Worm (Caenorhabditis elegans) whole organism, mixed stage, embryonic: ENCODE results near the gene tax-4.

Source experiments
- M03D4.4 ChIP-seq: sonication (generic microtip); optimal IDR thresholded peaks from 2 replicates; lab custom pipeline; 2017; ENCODE audit warnings: mild to moderate bottlenecking, missing genetic modification characterization, missing compliant biosample characterization
- bed-3 ChIP-seq: fragments of 200-800 bp; sonication (Bioruptor generic); optimal IDR thresholded peaks from 3 replicates; lab custom pipeline; 2018; ENCODE audit warnings: mild to moderate bottlenecking, missing genetic modification characterization, moderate library complexity, missing compliant biosample characterization
- blmp-1 ChIP-seq: fragments of 150-350 bp; optimal IDR thresholded peaks from 2 replicates; lab custom pipeline; 2014; ENCODE audit warnings: missing biosample characterization, missing genetic modification characterization
- ceh-39 ChIP-seq: fragments of 150-350 bp; optimal IDR thresholded peaks from 2 replicates; lab custom pipeline; 2014; ENCODE audit warnings: missing biosample characterization, missing genetic modification characterization
- ceh-43 ChIP-seq: fragments of 200-800 bp; sonication (Bioruptor generic); optimal IDR thresholded peaks from 2 replicates; lab custom pipeline; 2018; ENCODE audit warnings: mild to moderate bottlenecking, missing genetic modification characterization, moderate library complexity, missing compliant biosample characterization
- ceh-83 ChIP-seq: fragments of 200-800 bp; sonication (Bioruptor generic); optimal IDR thresholded peaks from 2 replicates; lab custom pipeline; 2018; ENCODE audit warnings: mild to moderate bottlenecking, missing genetic modification characterization, missing compliant biosample characterization
- ces-1 ChIP-seq: fragments of 150-350 bp; optimal IDR thresholded peaks from 2 replicates; lab custom pipeline; 2014; ENCODE audit warnings: missing biosample characterization, missing genetic modification reagents, missing genetic modification characterization
- cnd-1 ChIP-seq: fragments of 200-800 bp; sonication (Bioruptor generic); optimal IDR thresholded peaks from 2 replicates; lab custom pipeline; 2018; ENCODE audit warnings: mild to moderate bottlenecking, missing genetic modification characterization, missing compliant biosample characterization
- drap-1 ChIP-seq: fragments of 200-800 bp; sonication (Bioruptor generic); optimal IDR thresholded peaks from 3 replicates; lab custom pipeline; 2018; ENCODE audit warnings: mild to moderate bottlenecking, missing genetic modification characterization, missing compliant biosample characterization
- elt-3 ChIP-seq: fragments of 150-350 bp; optimal IDR thresholded peaks from 2 replicates; lab custom pipeline; 2014; ENCODE audit warnings: missing biosample characterization, missing genetic modification characterization
- ham-2 ChIP-seq: fragments of 200-800 bp; sonication (Bioruptor generic); optimal IDR thresholded peaks from 2 replicates; lab custom pipeline; 2018; ENCODE audit warnings: mild to moderate bottlenecking, missing genetic modification characterization, missing compliant biosample characterization
- hlh-1 ChIP-seq: fragments of 150-350 bp; optimal IDR thresholded peaks from 2 replicates; lab custom pipeline; 2014; ENCODE audit warnings: missing biosample characterization, missing genetic modification reagents, missing genetic modification characterization
- lin-13 ChIP-seq: fragments of 150-350 bp; optimal IDR thresholded peaks from 2 replicates; lab custom pipeline; 2014; ENCODE audit warnings: missing biosample characterization, missing genetic modification characterization
- lin-32 ChIP-seq: fragments of 200-800 bp; sonication (Bioruptor generic); optimal IDR thresholded peaks from 2 replicates; lab custom pipeline; 2018; ENCODE audit warnings: mild to moderate bottlenecking, missing genetic modification characterization, missing compliant biosample characterization
- lsy-2 ChIP-seq: fragments of 150-350 bp; optimal IDR thresholded peaks from 2 replicates; lab custom pipeline; 2014; ENCODE audit warnings: missing biosample characterization, missing genetic modification characterization
- mep-1 ChIP-seq: fragments of 150-350 bp; optimal IDR thresholded peaks from 2 replicates; lab custom pipeline; 2017; ENCODE audit warnings: missing biosample characterization, missing genetic modification reagents, missing genetic modification characterization, inconsistent platforms
- mls-2 ChIP-seq: sonication (generic microtip); optimal IDR thresholded peaks from 2 replicates; lab custom pipeline; 2016; ENCODE audit warnings: mild to moderate bottlenecking, missing genetic modification characterization, moderate library complexity, missing compliant biosample characterization
- nhr-2 ChIP-seq: fragments of 150-350 bp; optimal IDR thresholded peaks from 2 replicates; lab custom pipeline; 2014; ENCODE audit warnings: missing biosample characterization, missing genetic modification characterization
- nhr-237 ChIP-seq: fragments of 150-350 bp; optimal IDR thresholded peaks from 2 replicates; lab custom pipeline; 2014; ENCODE audit warnings: missing biosample characterization, missing genetic modification characterization
- nhr-28 ChIP-seq: fragments of 150-350 bp; optimal IDR thresholded peaks from 2 replicates; lab custom pipeline; 2014; ENCODE audit warnings: missing biosample characterization, missing genetic modification characterization
- nhr-76 ChIP-seq: sonication (generic microtip); optimal IDR thresholded peaks from 2 replicates; lab custom pipeline; 2017; ENCODE audit warnings: missing biosample characterization, missing genetic modification characterization
- pha-4 ChIP-seq: fragments of 150-350 bp; optimal IDR thresholded peaks from 2 replicates; lab custom pipeline; 2018; ENCODE audit warnings: missing biosample characterization, missing genetic modification reagents, missing genetic modification characterization
- sem-2 ChIP-seq: fragments of 200-800 bp; sonication (Bioruptor generic); optimal IDR thresholded peaks from 2 replicates; lab custom pipeline; 2018; ENCODE audit warnings: mild to moderate bottlenecking, missing genetic modification characterization, missing compliant biosample characterization
- snpc-4 ChIP-seq: fragments of 150-350 bp; optimal IDR thresholded peaks from 2 replicates; lab custom pipeline; 2014; ENCODE audit warnings: missing biosample characterization, missing genetic modification characterization
- sptf-1 ChIP-seq: sonication (generic microtip); optimal IDR thresholded peaks from 2 replicates; lab custom pipeline; 2017; ENCODE audit warnings: mild to moderate bottlenecking, missing genetic modification characterization, moderate library complexity, missing compliant biosample characterization
- tbx-8 ChIP-seq: fragments of 200-800 bp; sonication (Bioruptor generic); optimal IDR thresholded peaks from 2 replicates; lab custom pipeline; 2018; ENCODE audit warnings: mild to moderate bottlenecking, missing genetic modification characterization, moderate library complexity, missing compliant biosample characterization
- unc-39 ChIP-seq: fragments of 150-350 bp; optimal IDR thresholded peaks from 2 replicates; lab custom pipeline; 2014; ENCODE audit warnings: missing biosample characterization, missing genetic modification characterization
- zip-8 ChIP-seq: fragments of 150-350 bp; optimal IDR thresholded peaks from 2 replicates; lab custom pipeline; 2014; ENCODE audit warnings: missing biosample characterization, missing genetic modification characterization
- ztf-11 ChIP-seq: fragments of 150-350 bp; optimal IDR thresholded peaks from 2 replicates; lab custom pipeline; 2014; ENCODE audit warnings: missing biosample characterization, missing genetic modification characterization

tax-4 gene

ce11 chrIII:9185722-9186121, 4.4 kb downstream of the tax-4 start, which contains the start of gene ZC84.7:
TSS of gene ZC84.7 (plus strand) at chrIII:9186022.
- no peak for TF ChIP-seq nhr-2 (tag; lab: Kevin White, UChicago)
- TF ChIP-seq mls-2, result no peak
- TF ChIP-seq tbx-8, result no peak
- no peak for TF ChIP-seq elt-3 (tag; lab: Kevin White, UChicago)
- TF ChIP-seq ceh-39 (tag; lab: Kevin White, UChicago), result no peak
- no peak for TF ChIP-seq drap-1 (GFP tag; lab: Kevin White, UChicago)
- no peak for TF ChIP-seq blmp-1 (tag; lab: Kevin White, UChicago)
- TF ChIP-seq nhr-28, result no peak
- no peak for TF ChIP-seq lsy-2
- TF ChIP-seq snpc-4 (tag; lab: Kevin White, UChicago), result no peak
- TF ChIP-seq zip-8 (tag; lab: Kevin White, UChicago), result no peak
- TF ChIP-seq ceh-43 (GFP tag; lab: Kevin White, UChicago), result no peak
- no peak for TF ChIP-seq sptf-1 (tag; lab: Kevin White, UChicago)
- TF ChIP-seq sem-2 (GFP tag; lab: Kevin White, UChicago), result no peak

- peak; percentile 40 for TF ChIP-seq hlh-1
- peak; percentile 8 for TF ChIP-seq ceh-83 (GFP tag; lab: Kevin White, UChicago)
- TF ChIP-seq cnd-1 (tag; lab: Kevin White, UChicago), result peak; percentile 35
- TF ChIP-seq ces-1 (GFP tag; lab: Kevin White, UChicago), result peak; percentile 20
- no peak for TF ChIP-seq elt-3 (tag; lab: Kevin White, UChicago)
Measured at ce11 chrIII:9191091-9191490, 9.7 kb downstream of the tax-4 start, which contains the start of gene cls-3. TSS of gene cls-3 (minus strand) at chrIII:9191109.

- TF ChIP-seq pha-4 (tag; lab: Kevin White, UChicago), result no peak
- no peak for TF ChIP-seq zip-8 (tag; lab: Kevin White, UChicago)
- no peak for TF ChIP-seq unc-39
- TF ChIP-seq ceh-83 (GFP tag; lab: Kevin White, UChicago), result no peak
- TF ChIP-seq ces-1 (GFP tag; lab: Kevin White, UChicago), result no peak
Measured at ce11 chrIII:9199605-9200004, 18.3 kb downstream of the tax-4 start, which contains the start of gene ZC84.6. TSS of gene ZC84.6 (minus strand) at chrIII:9199705.

ce11 chrIII:9201977-9202376, 20.6 kb downstream of the tax-4 start:
- TF ChIP-seq nhr-28 (no peak), sptf-1 (tag; lab: Kevin White, UChicago) (no peak), ceh-83 (GFP tag; lab: Kevin White, UChicago) (no peak), mep-1 (no peak), nhr-2 (tag; lab: Kevin White, UChicago) (no peak), pha-4 (tag; lab: Kevin White, UChicago) (no peak), lin-13 (tag; lab: Kevin White, UChicago) (no peak), tbx-8 (no peak), drap-1 (GFP tag; lab: Kevin White, UChicago) (no peak), zip-8 (tag; lab: Kevin White, UChicago) (no peak), ztf-11 (tag; lab: Kevin White, UChicago) (no peak), nhr-76 (tag; lab: Kevin White, UChicago) (no peak), nhr-237 (tag; lab: Kevin White, UChicago) (no peak), elt-3 (tag; lab: Kevin White, UChicago) (no peak)

- TF ChIP-seq snpc-4 (tag; lab: Kevin White, UChicago) (no peak), M03D4.4 (no peak), sptf-1 (tag; lab: Kevin White, UChicago) (no peak), lin-32 (GFP tag; lab: Kevin White, UChicago) (no peak), lsy-2 (no peak), ham-2 (GFP tag; lab: Kevin White, UChicago) (no peak), lin-13 (tag; lab: Kevin White, UChicago) (no peak)
Measured at ce11 chrIII:9206185-9206584, 24.8 kb downstream of the tax-4 start, which contains the start of gene ZC84.1. TSS of gene ZC84.1 (minus strand) at chrIII:9206285.

ce11 chrIII:9215367-9215766, 34.0 kb downstream of the tax-4 start, which contains the start of gene npr-29:
TSS of gene npr-29 (minus strand) at chrIII:9215467.
- TF ChIP-seq bed-3 (GFP tag; lab: Kevin White, UChicago) (no peak), tbx-8 (no peak)
